Fruit fly (Drosophila melanogaster): ENCODE data around the gene CG17738.
A peak's percentile ranks its signal among the peaks of the same experiment; 100 is the strongest.

CG17738 gene

dm6 chr3R:12279019-12279418 is 8.3 kb downstream of the CG17738 start:
- TF ChIP-seq Smox (GFP tag; optimal IDR thresholded peaks at IDR 0.05) = no peak
- TF ChIP-seq dsx (GFP tag; optimal IDR thresholded peaks at IDR 0.05; ENCODE audit: poor library complexity, severe bottlenecking) = peak; percentile 17
- peak; percentile 100 for TF ChIP-seq svp (GFP tag)
- no peak for TF ChIP-seq CG6792 (GFP tag; optimal IDR thresholded peaks at IDR 0.05)
- no peak for TF ChIP-seq Lpt (GFP tag; optimal IDR thresholded peaks at IDR 0.05)
- TF ChIP-seq dac (GFP tag; optimal IDR thresholded peaks at IDR 0.05) = no peak
- no peak for TF ChIP-seq CG6808 (GFP tag; optimal IDR thresholded peaks at IDR 0.05)
- TF ChIP-seq fd59A (GFP tag; optimal IDR thresholded peaks at IDR 0.05) = no peak
- no peak for TF ChIP-seq fd85E (GFP tag; optimal IDR thresholded peaks at IDR 0.05)
- no peak for TF ChIP-seq CG1621 (tag; optimal IDR thresholded peaks at IDR 0.05)
- TF ChIP-seq fkh (GFP tag; optimal IDR thresholded peaks at IDR 0.05) = no peak
- TF ChIP-seq Hr38 (GFP tag; optimal IDR thresholded peaks at IDR 0.05) = no peak
- 0 out of 3 replicates have a peak, but pooled peaks have one; percentile 16 for TF ChIP-seq CG6163 (GFP tag; IDR thresholded peaks at IDR 0.05)
- TF ChIP-seq eg (GFP tag; IDR thresholded peaks at IDR 0.05) = no peak
- TF ChIP-seq CG7368 (GFP tag; optimal IDR thresholded peaks at IDR 0.05) = peak; percentile 32
- TF ChIP-seq CG11762 (GFP tag; optimal IDR thresholded peaks at IDR 0.05; ENCODE audit: insufficient read depth) = no peak
- TF ChIP-seq Blimp-1 (GFP tag; optimal IDR thresholded peaks at IDR 0.05) = no peak

- no peak for TF ChIP-seq Blimp-1 (GFP tag; optimal IDR thresholded peaks at IDR 0.05)
- TF ChIP-seq eg (GFP tag; IDR thresholded peaks at IDR 0.05) = peak; percentile 42; the same call in 1 of the 3 replicates
- TF ChIP-seq fkh (GFP tag; optimal IDR thresholded peaks at IDR 0.05) = peak; percentile 40
- TF ChIP-seq fd59A (GFP tag; optimal IDR thresholded peaks at IDR 0.05) = no peak
- TF ChIP-seq CG16779 (tag; optimal IDR thresholded peaks at IDR 0.05) = peak; percentile 12
- TF ChIP-seq CG32006 (GFP tag; optimal IDR thresholded peaks at IDR 0.05) = no peak
- TF ChIP-seq CG3919 (GFP tag; optimal IDR thresholded peaks at IDR 0.05) = peak; percentile 14
- no peak for TF ChIP-seq salr (GFP tag; optimal IDR thresholded peaks at IDR 0.05)
- peak; percentile 79 for TF ChIP-seq Eip78C (GFP tag)
- peak; percentile 20 for TF ChIP-seq CG9139 (GFP tag; optimal IDR thresholded peaks at IDR 0.05)
- TF ChIP-seq fd85E (GFP tag; optimal IDR thresholded peaks at IDR 0.05) = no peak
- TF ChIP-seq Eip75B (GFP tag; optimal IDR thresholded peaks at IDR 0.05) = peak; percentile 7
- TF ChIP-seq dsx (GFP tag; optimal IDR thresholded peaks at IDR 0.05; ENCODE audit: poor library complexity, severe bottlenecking) = peak; percentile 21
- no peak for TF ChIP-seq Sox14 (GFP tag; optimal IDR thresholded peaks at IDR 0.05)
- TF ChIP-seq ss (GFP tag; optimal IDR thresholded peaks at IDR 0.05) = peak; percentile 8 to 30
- TF ChIP-seq CG8119 (GFP tag; IDR thresholded peaks at IDR 0.05) = peak; percentile 46; the same call in 2 of the 3 replicates
- TF ChIP-seq CG6808 (GFP tag; optimal IDR thresholded peaks at IDR 0.05) = no peak
- peak; percentile 3 for TF ChIP-seq Lpt (GFP tag; optimal IDR thresholded peaks at IDR 0.05)
- TF ChIP-seq Eip93F (GFP tag; optimal IDR thresholded peaks at IDR 0.05) = no peak
- TF ChIP-seq net (GFP tag; optimal IDR thresholded peaks at IDR 0.05) = peak; percentile 27
- peak; percentile 62 for TF ChIP-seq CG7368 (GFP tag; optimal IDR thresholded peaks at IDR 0.05)
- TF ChIP-seq svp (GFP tag) = peak; percentile 100
- TF ChIP-seq CG1621 (tag; optimal IDR thresholded peaks at IDR 0.05) = peak; percentile 16
Measured at dm6 chr3R:12280729-12281342, 10.1 kb downstream of the CG17738 start.

- no peak for TF ChIP-seq CG11902 (GFP tag; optimal IDR thresholded peaks at IDR 0.05)
- no peak for TF ChIP-seq Met (GFP tag; optimal IDR thresholded peaks at IDR 0.05)
- TF ChIP-seq svp (GFP tag) = peak; percentile 96
Measured at dm6 chr3R:12285589-12285988, 14.9 kb downstream of the CG17738 start.

- TF ChIP-seq CG10669 (GFP tag; optimal IDR thresholded peaks at IDR 0.05) (peak; percentile 9), CG10631 (GFP tag; optimal IDR thresholded peaks at IDR 0.05) (peak; percentile 2), Sox15 (GFP tag; optimal IDR thresholded peaks at IDR 0.05) (no peak), CG32006 (GFP tag; optimal IDR thresholded peaks at IDR 0.05) (peak; percentile 56), Sox14 (GFP tag; optimal IDR thresholded peaks at IDR 0.05) (no peak), CG8119 (GFP tag; IDR thresholded peaks at IDR 0.05) (no peak), svp (GFP tag) (peak; percentile 52), fd59A (GFP tag; optimal IDR thresholded peaks at IDR 0.05) (no peak), Eip93F (GFP tag; optimal IDR thresholded peaks at IDR 0.05) (no peak), Eip75B (GFP tag; optimal IDR thresholded peaks at IDR 0.05) (peak; percentile 0), Smox (GFP tag; optimal IDR thresholded peaks at IDR 0.05) (no peak), eg (GFP tag; IDR thresholded peaks at IDR 0.05) (peak; percentile 29; the same call in 1 of the 3 replicates), Hr4 (GFP tag; optimal IDR thresholded peaks at IDR 0.05) (peak; percentile 45), spab (GFP tag; optimal IDR thresholded peaks at IDR 0.05) (peak; percentile 4), CG6163 (GFP tag; IDR thresholded peaks at IDR 0.05) (peak; percentile 54; the same call in 1 of the 3 replicates), Ets96B (tag; optimal IDR thresholded peaks at IDR 0.05) (peak; percentile 46), ss (GFP tag; optimal IDR thresholded peaks at IDR 0.05) (peak in 1 of 2 experiments; percentile 15), CG3032 (tag; optimal IDR thresholded peaks at IDR 0.05) (no peak), Eip78C (GFP tag) (peak; percentile 66)
Measured at dm6 chr3R:12288580-12289299, 18.1 kb downstream of the CG17738 start.
